Worm (Caenorhabditis elegans): ENCODE measurements around the gene ZK892.4.

DNA sequence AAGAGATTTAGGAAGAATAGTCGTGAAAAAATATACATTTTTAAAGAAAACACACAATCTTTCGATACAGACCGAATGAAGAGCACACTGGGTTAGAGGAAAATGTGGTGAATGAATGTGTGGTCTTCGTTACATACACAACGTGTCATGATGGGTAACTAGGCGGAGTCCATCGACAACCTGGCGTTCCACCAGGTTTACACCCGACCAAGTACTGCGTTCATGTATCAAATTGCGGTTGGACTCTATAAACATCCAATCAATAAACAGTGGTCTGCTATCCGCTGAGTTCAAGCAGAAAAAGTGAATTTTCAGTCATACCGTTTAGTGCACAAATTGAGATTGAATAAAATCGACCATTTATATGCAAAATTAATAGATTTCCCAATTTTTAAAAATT is 24.6 kb upstream of the ZK892.4 start, which contains the start of gene sdz-38:
- TF ChIP-seq ceh-36 (tag; optimal IDR thresholded peaks at IDR 0.05) = no peak
- no peak for TF ChIP-seq tbx-11 (GFP tag; IDR thresholded peaks at IDR 0.05)
- no peak for TF ChIP-seq tbx-37 (GFP tag; conservative IDR thresholded peaks at IDR 0.05)
- no peak for TF ChIP-seq ceh-13 (GFP tag; optimal IDR thresholded peaks at IDR 0.05)
- TF ChIP-seq F13C5.2 (tag; optimal IDR thresholded peaks at IDR 0.05) = no peak
- TF ChIP-seq hmbx-1 (tag; optimal IDR thresholded peaks at IDR 0.05) = no peak
- TF ChIP-seq hmg-4 (GFP tag; optimal IDR thresholded peaks at IDR 0.05) = no peak
- TF ChIP-seq ama-1 (optimal IDR thresholded peaks at IDR 0.05) = no peak
- no peak for TF ChIP-seq flt-1 (GFP tag; IDR thresholded peaks at IDR 0.05)
- no peak for TF ChIP-seq pes-1 (GFP tag; IDR thresholded peaks at IDR 0.05)
- TF ChIP-seq ets-7 (tag; optimal IDR thresholded peaks at IDR 0.05) = no peak
- no peak for TF ChIP-seq scrt-1 (GFP tag; IDR thresholded peaks at IDR 0.05)
- TF ChIP-seq B0310.2 (tag; optimal IDR thresholded peaks at IDR 0.05) = no peak
- no peak for TF ChIP-seq tra-4 (tag; optimal IDR thresholded peaks at IDR 0.05)

Measured in whole organism, early embryonic.